Worm (Caenorhabditis elegans): Measurements from ENCODE around the gene vgln-1.

- no peak for TF ChIP-seq Y79H2A.3 (GFP tag; conservative IDR thresholded peaks at IDR 0.05)
- no peak for TF ChIP-seq ztf-28 (GFP tag; IDR thresholded peaks at IDR 0.05)
- TF ChIP-seq pha-4 (tag; optimal IDR thresholded peaks at IDR 0.05) = no peak
- TF ChIP-seq hrde-1 (tag; optimal IDR thresholded peaks at IDR 0.05; ENCODE audit: borderline replicate concordance) = no peak
- no peak for TF ChIP-seq nfya-2 (GFP tag; IDR thresholded peaks at IDR 0.05)
- no peak for TF ChIP-seq egl-18 (GFP tag; IDR thresholded peaks at IDR 0.05)
- TF ChIP-seq unc-62 (GFP tag; optimal IDR thresholded peaks at IDR 0.05) = no peak
- no peak for TF ChIP-seq snpc-4 (GFP tag; optimal IDR thresholded peaks at IDR 0.05)
- TF ChIP-seq snpc-4 (tag; optimal IDR thresholded peaks at IDR 0.05) = no peak
- no peak for TF ChIP-seq snpc-1.1 (tag; optimal IDR thresholded peaks at IDR 0.05; ENCODE audit: insufficient read depth)
- TF ChIP-seq madf-6 (GFP tag; IDR thresholded peaks at IDR 0.05) = no peak
- no peak for TF ChIP-seq Y56A3A.18 (GFP tag; IDR thresholded peaks at IDR 0.05)
- TF ChIP-seq egrh-3 (GFP tag; IDR thresholded peaks at IDR 0.05) = no peak
These were observed 28.7 kb downstream of the vgln-1 start, which contains the start of gene C08H9.18 for ce11 chrII:9862147-9862546.

All from whole organism, young adult.